Fruit fly (Drosophila melanogaster) whole organism, adult: ENCODE results near the gene CG14441.

Experiments
- CG11617 ChIP-seq: fragments of 200-800 bp; sonication (Bioruptor generic); optimal IDR thresholded peaks from 2 replicates; lab custom pipeline; 2017; ENCODE audit warnings: mild to moderate bottlenecking, missing biosample characterization, missing genetic modification reagents, missing genetic modification characterization
- CG12768 ChIP-seq: fragments of 200-800 bp; sonication (Bioruptor generic); optimal IDR thresholded peaks from 2 replicates; lab custom pipeline; 2017; ENCODE audit warnings: missing biosample characterization, missing genetic modification characterization, mild to moderate bottlenecking, moderate library complexity, missing genetic modification reagents
- CG14711 ChIP-seq: fragments of 200-800 bp; sonication (Bioruptor generic); optimal IDR thresholded peaks from 2 replicates; lab custom pipeline; 2018; ENCODE audit warnings: missing biosample characterization, mild to moderate bottlenecking, missing genetic modification characterization, moderate library complexity
- CG1620 ChIP-seq: fragments of 200-800 bp; sonication (Bioruptor generic); optimal IDR thresholded peaks from 2 replicates; lab custom pipeline; 2016; ENCODE audit warnings: missing biosample characterization, missing genetic modification characterization
- CG33017 ChIP-seq: fragments of 200-800 bp; sonication (Bioruptor generic); optimal IDR thresholded peaks from 2 replicates; lab custom pipeline; 2018; ENCODE audit warnings: missing biosample characterization, mild to moderate bottlenecking, missing genetic modification characterization, moderate library complexity
- CG5204 ChIP-seq: fragments of 200-800 bp; sonication (Bioruptor generic); optimal IDR thresholded peaks from 2 replicates; lab custom pipeline; 2016; ENCODE audit warnings: missing biosample characterization, missing genetic modification characterization
- CG7045 ChIP-seq: fragments of 200-800 bp; sonication (Bioruptor generic); optimal IDR thresholded peaks from 2 replicates; lab custom pipeline; 2017; ENCODE audit warnings: missing biosample characterization, mild to moderate bottlenecking, missing genetic modification characterization
- CG7101 ChIP-seq: fragments of 200-800 bp; sonication (Bioruptor generic); optimal IDR thresholded peaks from 2 replicates; lab custom pipeline; 2018; ENCODE audit warnings: missing biosample characterization, mild to moderate bottlenecking, missing genetic modification characterization, moderate library complexity
- Clk ChIP-seq: fragments of 200-800 bp; sonication (Bioruptor generic); optimal IDR thresholded peaks from 2 replicates; lab custom pipeline; 2017; ENCODE audit warnings: missing biosample characterization, missing genetic modification characterization
- Crg-1 ChIP-seq: fragments of 200-800 bp; sonication (Bioruptor generic); optimal IDR thresholded peaks from 2 replicates; lab custom pipeline; 2016; ENCODE audit warnings: missing biosample characterization, missing genetic modification characterization
- Hr96 ChIP-seq: fragments of 200-800 bp; sonication (Bioruptor generic); optimal IDR thresholded peaks from 2 replicates; lab custom pipeline; 2016; ENCODE audit warnings: missing biosample characterization, missing genetic modification characterization
- Mnt ChIP-seq: fragments of 200-800 bp; sonication (Bioruptor generic); optimal IDR thresholded peaks from 2 replicates; lab custom pipeline; 2016; ENCODE audit warnings: missing biosample characterization, mild to moderate bottlenecking, missing genetic modification characterization
- bab1 ChIP-seq: fragments of 200-800 bp; sonication (Bioruptor generic); optimal IDR thresholded peaks from 3 replicates; lab custom pipeline; 2019; ENCODE audit warnings: missing biosample characterization, mild to moderate bottlenecking, missing genetic modification characterization, moderate library complexity
- cic ChIP-seq: fragments of 200-800 bp; sonication (Bioruptor generic); optimal IDR thresholded peaks from 2 replicates; lab custom pipeline; 2017; ENCODE audit warnings: missing biosample characterization, mild to moderate bottlenecking, missing genetic modification characterization, moderate library complexity
- cnc ChIP-seq, 2 experiments: fragments of >200 bp; optimal IDR thresholded peaks; 2 replicates each; lab custom pipeline; 2017
- kay ChIP-seq: fragments of 200-800 bp; sonication (Bioruptor generic); peaks from one replicate; lab custom pipeline; 2016; ENCODE audit warnings: missing biosample characterization, missing genetic modification characterization, borderline replicate concordance
- ovo ChIP-seq: fragments of 200-800 bp; sonication (Bioruptor generic); optimal IDR thresholded peaks from 2 replicates; lab custom pipeline; 2016; ENCODE audit warnings: missing biosample characterization, missing genetic modification characterization
- pad ChIP-seq: fragments of 200-800 bp; sonication (Bioruptor generic); optimal IDR thresholded peaks from 3 replicates; lab custom pipeline; 2017; ENCODE audit warnings: missing biosample characterization, missing genetic modification characterization, mild to moderate bottlenecking, moderate library complexity, missing genetic modification reagents
- tj ChIP-seq: fragments of 200-800 bp; sonication (Bioruptor generic); optimal IDR thresholded peaks from 3 replicates; lab custom pipeline; 2017; ENCODE audit warnings: missing biosample characterization, mild to moderate bottlenecking, missing genetic modification characterization, moderate library complexity
- toe ChIP-seq: fragments of 200-800 bp; sonication (Bioruptor generic); optimal IDR thresholded peaks from 2 replicates; lab custom pipeline; 2016; ENCODE audit warnings: missing biosample characterization, missing genetic modification characterization

The CG14441 gene

dm6 chrX:6728597-6729158 is 29.4 kb downstream of the CG14441 start:
- no peak for TF ChIP-seq toe (GFP tag; lab: Kevin White, UChicago)
- TF ChIP-seq cnc (optimal IDR thresholded peaks at IDR 0.05; lab: Kevin White, UChicago), result no peak
- peak; percentile 0 for TF ChIP-seq kay (GFP tag; lab: Kevin White, UChicago)
- TF ChIP-seq Mnt (GFP tag; lab: Kevin White, UChicago), result no peak

- TF ChIP-seq kay (GFP tag; lab: Kevin White, UChicago) (peak; percentile 26), cic (no peak), cnc (optimal IDR thresholded peaks at IDR 0.05; lab: Kevin White, UChicago) (no peak), CG14711 (tag; lab: Kevin White, UChicago) (no peak)
Measured at dm6 chrX:6730600-6731259, 31.4 kb downstream of the CG14441 start.

dm6 chrX:6733291-6734042 is 34.2 kb downstream of the CG14441 start:
- TF ChIP-seq toe (GFP tag; lab: Kevin White, UChicago) (no peak), Hr96 (GFP tag; lab: Kevin White, UChicago) (no peak), CG5204 (no peak), cic (no peak), pad (GFP tag; lab: Kevin White, UChicago) (no peak), kay (GFP tag; lab: Kevin White, UChicago) (no peak), Crg-1 (GFP tag; lab: Kevin White, UChicago) (no peak), Clk (GFP tag; lab: Kevin White, UChicago) (no peak), CG33017 (tag; lab: Kevin White, UChicago) (no peak), CG11617 (GFP tag; lab: Kevin White, UChicago) (no peak), CG12768 (GFP tag; lab: Kevin White, UChicago) (no peak)

- TF ChIP-seq cic (no peak), CG5204 (no peak), tj (no peak), Crg-1 (GFP tag; lab: Kevin White, UChicago) (no peak), CG1620 (GFP tag; lab: Kevin White, UChicago) (no peak), Hr96 (GFP tag; lab: Kevin White, UChicago) (no peak), kay (GFP tag; lab: Kevin White, UChicago) (no peak), CG7045 (GFP tag; lab: Kevin White, UChicago) (no peak), ovo (GFP tag; lab: Kevin White, UChicago) (no peak), bab1 (GFP tag; lab: Kevin White, UChicago) (no peak), CG7101 (tag; lab: Kevin White, UChicago) (no peak), toe (GFP tag; lab: Kevin White, UChicago) (no peak), cnc (optimal IDR thresholded peaks at IDR 0.05; lab: Kevin White, UChicago) (no peak), Clk (GFP tag; lab: Kevin White, UChicago) (no peak), CG33017 (tag; lab: Kevin White, UChicago) (no peak)
Measured at dm6 chrX:6739936-6740668, 40.8 kb downstream of the CG14441 start, which contains the start of gene CG3168. TSS of gene CG3168 (minus strand) at chrX:6739986.

- TF ChIP-seq Crg-1 (GFP tag; lab: Kevin White, UChicago), result no peak
- peak; percentile 35 for TF ChIP-seq CG11617 (GFP tag; lab: Kevin White, UChicago)
- TF ChIP-seq Clk (GFP tag; lab: Kevin White, UChicago), result no peak
- TF ChIP-seq CG5204, result peak; percentile 14
- TF ChIP-seq Hr96 (GFP tag; lab: Kevin White, UChicago), result peak; percentile 0
- TF ChIP-seq CG7101 (tag; lab: Kevin White, UChicago), result peak; percentile 35
- TF ChIP-seq tj, result no peak
- TF ChIP-seq CG33017 (tag; lab: Kevin White, UChicago), result no peak
- TF ChIP-seq ovo (GFP tag; lab: Kevin White, UChicago), result no peak
- TF ChIP-seq pad (GFP tag; lab: Kevin White, UChicago), result no peak
- TF ChIP-seq kay (GFP tag; lab: Kevin White, UChicago), result no peak
- no peak for TF ChIP-seq cnc (optimal IDR thresholded peaks at IDR 0.05; lab: Kevin White, UChicago)
- no peak for TF ChIP-seq cic
- peak; percentile 15 for TF ChIP-seq toe (GFP tag; lab: Kevin White, UChicago)
- TF ChIP-seq CG1620 (GFP tag; lab: Kevin White, UChicago), result peak; percentile 16
- TF ChIP-seq CG12768 (GFP tag; lab: Kevin White, UChicago), result no peak
- TF ChIP-seq bab1 (GFP tag; lab: Kevin White, UChicago), result peak; percentile 81
- TF ChIP-seq CG14711 (tag; lab: Kevin White, UChicago), result peak; percentile 30
- TF ChIP-seq Mnt (GFP tag; lab: Kevin White, UChicago), result peak; percentile 42
- TF ChIP-seq CG7045 (GFP tag; lab: Kevin White, UChicago), result no peak
Measured at dm6 chrX:6741184-6741586, 41.9 kb downstream of the CG14441 start.
